Fruit fly (Drosophila melanogaster): ENCODE results near the gene CG34375.

Gene CG34375

DNA sequence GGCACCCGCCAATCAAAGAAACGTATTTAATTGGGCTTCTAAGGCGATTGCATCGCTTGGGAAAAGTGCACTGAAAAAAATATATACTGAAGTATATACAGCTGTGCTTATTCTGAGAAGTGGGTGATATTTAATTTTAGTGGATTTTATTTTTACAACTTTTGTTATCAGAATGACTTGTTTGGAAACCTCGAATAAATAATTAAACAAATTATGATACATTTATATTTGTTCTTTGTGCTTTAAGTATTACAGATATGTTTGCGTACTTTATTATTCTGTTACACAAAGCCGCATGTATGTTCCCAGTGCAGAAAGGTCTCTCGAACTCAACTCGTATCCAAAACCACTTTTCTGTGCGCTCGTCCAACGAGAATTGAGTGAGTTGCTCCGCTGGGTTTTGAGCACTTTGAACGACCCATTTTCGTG lies 38.3 kb upstream of the CG34375 start (continued):
- TF ChIP-seq Tbp (GFP tag; optimal IDR thresholded peaks at IDR 0.05) (no peak), pb (GFP tag; optimal IDR thresholded peaks at IDR 0.05) (no peak), az2 (GFP tag; optimal IDR thresholded peaks at IDR 0.05) (peak; percentile 77), CG9932 (GFP tag; IDR thresholded peaks at IDR 0.05) (peak; percentile 47; the same call in 1 of the 2 replicates), CG11085 (GFP tag; IDR thresholded peaks at IDR 0.05) (no peak), knrl (GFP tag; IDR thresholded peaks at IDR 0.05; ENCODE audit: partially characterized antibody) (no peak), jumu (GFP tag; optimal IDR thresholded peaks at IDR 0.05) (no peak), Mes4 (GFP tag; optimal IDR thresholded peaks at IDR 0.05) (peak; percentile 21), caup (GFP tag; optimal IDR thresholded peaks at IDR 0.05; ENCODE audit: severe bottlenecking) (peak; percentile 50), fd96Cb (tag; optimal IDR thresholded peaks at IDR 0.05) (peak; percentile 75), CkIIα-i1 (GFP tag; IDR thresholded peaks at IDR 0.05) (no peak), Adf1 (GFP tag; IDR thresholded peaks at IDR 0.05) (no peak), Bdp1 (GFP tag; optimal IDR thresholded peaks at IDR 0.05) (no peak), sna (GFP tag; IDR thresholded peaks at IDR 0.05; ENCODE audit: partially characterized antibody) (no peak), CG13296 (GFP tag; optimal IDR thresholded peaks at IDR 0.05) (peak; percentile 81), CG30431 (GFP tag; optimal IDR thresholded peaks at IDR 0.05) (peak; percentile 37), Nf-YA (GFP tag; IDR thresholded peaks at IDR 0.05) (no peak), MBD-R2 (GFP tag; IDR thresholded peaks at IDR 0.05) (no peak), aop (GFP tag; IDR thresholded peaks at IDR 0.05) (no peak), dimm (GFP tag; IDR thresholded peaks at IDR 0.05) (no peak), crc (GFP tag; optimal IDR thresholded peaks at IDR 0.05) (no peak), pan (optimal IDR thresholded peaks at IDR 0.05) (no peak), pan (GFP tag; optimal IDR thresholded peaks at IDR 0.05 in 1 of 2, IDR thresholded peaks at IDR 0.05 in 1 of 2) (peak in 1 of 2 experiments; percentile 53), hbn (GFP tag; IDR thresholded peaks at IDR 0.05; ENCODE audit: partially characterized antibody) (no peak), CG42726 (GFP tag; IDR thresholded peaks at IDR 0.05; ENCODE audit: partially characterized antibody) (no peak), CG7786 (GFP tag; optimal IDR thresholded peaks at IDR 0.05) (peak; percentile 19), CG17612 (GFP tag; IDR thresholded peaks at IDR 0.05) (no peak; the same call in 1 of the 2 replicates), vnd (GFP tag; IDR thresholded peaks at IDR 0.05; ENCODE audit: partially characterized antibody) (no peak), CG10274 (GFP tag; optimal IDR thresholded peaks at IDR 0.05) (peak; percentile 43), HLH3B (GFP tag; IDR thresholded peaks at IDR 0.05) (peak; percentile 59; the same call in 1 of the 2 replicates), Atf3 (GFP tag; optimal IDR thresholded peaks at IDR 0.05) (peak; percentile 25), D19B (GFP tag; optimal IDR thresholded peaks at IDR 0.05) (peak; percentile 34), CG4707 (GFP tag; optimal IDR thresholded peaks at IDR 0.05) (no peak), CG17385 (GFP tag; optimal IDR thresholded peaks at IDR 0.05) (peak; percentile 78), insv (GFP tag; optimal IDR thresholded peaks at IDR 0.05) (no peak), Dek (tag; optimal IDR thresholded peaks at IDR 0.05) (peak; percentile 63), CG31441 (GFP tag; IDR thresholded peaks at IDR 0.05) (peak; percentile 91), Optix (GFP tag; IDR thresholded peaks at IDR 0.05) (no peak), HmgD (GFP tag; optimal IDR thresholded peaks at IDR 0.05) (no peak), nmo (GFP tag; optimal IDR thresholded peaks at IDR 0.05) (peak; percentile 92), row (GFP tag; IDR thresholded peaks at IDR 0.05) (peak; percentile 89), CG6272 (GFP tag; IDR thresholded peaks at IDR 0.05) (no peak; the same call in 1 of the 2 replicates), Sry-β (GFP tag; optimal IDR thresholded peaks at IDR 0.05) (no peak), ind (GFP tag; optimal IDR thresholded peaks at IDR 0.05) (peak; percentile 72), CG4424 (GFP tag; optimal IDR thresholded peaks at IDR 0.05) (peak; percentile 73), CG32767 (GFP tag; IDR thresholded peaks at IDR 0.05) (no peak; the same call in 1 of the 2 replicates), CG18476 (GFP tag; optimal IDR thresholded peaks at IDR 0.05) (peak; percentile 58), grau (tag; optimal IDR thresholded peaks at IDR 0.05) (peak; percentile 83), NK7.1 (GFP tag; optimal IDR thresholded peaks at IDR 0.05) (peak; percentile 28), H2.0 (GFP tag; IDR thresholded peaks at IDR 0.05) (peak; percentile 52; the same call in 1 of the 2 replicates), maf-S (GFP tag; optimal IDR thresholded peaks at IDR 0.05) (peak; percentile 50), CG18262 (tag; optimal IDR thresholded peaks at IDR 0.05) (peak; percentile 85)
